Worm (Caenorhabditis elegans): ENCODE results near the gene K02D10.3.

The K02D10.3 gene

DNA sequence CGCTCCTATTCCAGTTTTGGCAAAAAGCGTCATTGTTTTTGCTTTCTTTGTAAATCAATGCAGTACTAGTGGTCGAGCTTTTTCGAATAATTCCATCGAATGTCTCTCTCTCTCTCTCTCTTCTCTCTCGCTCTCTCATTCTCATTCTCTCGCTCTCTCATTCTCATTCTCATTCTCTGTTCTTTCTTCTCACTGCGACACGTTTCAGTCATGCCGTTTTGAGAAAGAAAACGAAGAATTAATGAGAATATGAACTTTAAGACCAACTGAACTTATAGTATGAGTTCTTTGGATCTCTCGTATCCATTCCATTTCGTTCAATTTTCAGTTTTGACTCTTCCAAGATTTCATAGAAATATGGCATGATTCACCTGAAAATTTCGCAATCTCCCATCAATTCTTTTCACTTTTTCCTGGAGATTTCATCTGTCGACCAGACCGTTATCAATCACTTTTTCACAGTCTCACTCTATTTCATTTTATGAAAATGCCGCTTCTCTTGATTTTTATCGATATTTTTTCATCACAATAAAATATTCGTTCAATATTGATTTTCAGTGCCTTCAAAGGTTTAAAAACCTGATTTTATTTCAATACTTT is 777 bp upstream of the K02D10.3 start:
- TF ChIP-seq him-1 (tag; optimal IDR thresholded peaks at IDR 0.05) (no peak), W03F9.2 (tag; optimal IDR thresholded peaks at IDR 0.05) (no peak), dao-5 (tag; optimal IDR thresholded peaks at IDR 0.05) (no peak)

DNA sequence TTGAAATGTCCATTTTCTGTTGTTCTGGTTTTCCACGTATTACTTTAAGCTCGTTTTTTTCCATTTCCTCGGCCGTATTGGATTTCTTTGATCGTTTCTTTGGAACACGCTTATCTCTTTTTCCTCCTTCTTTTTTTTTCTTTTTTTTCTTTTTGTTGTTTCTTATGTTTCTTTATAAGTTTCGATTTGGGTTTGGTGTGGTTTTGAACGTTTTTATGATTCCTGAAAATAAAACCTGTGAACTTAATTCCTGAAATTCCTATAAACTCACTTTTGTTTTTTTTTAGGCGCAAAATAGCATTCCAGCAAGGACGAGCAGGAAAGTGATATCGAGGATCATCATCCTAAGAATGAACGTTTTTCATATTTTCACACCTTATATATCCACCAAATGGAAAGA is 589 bp downstream of the K02D10.3 start, which contains the start of gene K02D10.2:
K02D10.2 (minus strand) TSS at position 101 of the 400 bp plus-strand sequence.
- TF ChIP-seq dao-5 (tag; optimal IDR thresholded peaks at IDR 0.05) (no peak), him-1 (tag; optimal IDR thresholded peaks at IDR 0.05) (no peak), W03F9.2 (tag; optimal IDR thresholded peaks at IDR 0.05) (no peak)

DNA sequence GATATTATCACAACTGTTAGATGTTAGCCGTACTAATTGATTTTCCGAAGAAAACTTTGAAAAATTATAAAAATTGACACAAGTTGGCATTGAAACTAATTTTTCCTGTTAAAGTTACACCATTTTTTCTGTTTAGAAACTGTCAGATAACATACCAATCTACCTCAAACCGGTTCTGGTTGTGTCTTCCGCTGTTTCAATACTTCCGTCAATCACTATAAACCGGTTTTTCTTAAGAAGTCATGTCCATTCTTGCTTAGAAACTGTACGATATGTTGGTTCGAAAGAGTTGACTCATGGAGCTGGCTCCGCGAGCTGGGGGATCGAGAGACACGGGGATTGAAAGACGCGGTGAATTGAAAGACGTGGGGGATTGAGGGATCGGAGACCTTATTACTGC is 1.5 kb downstream of the K02D10.3 start:
- TF ChIP-seq dao-5 (tag; optimal IDR thresholded peaks at IDR 0.05) (no peak), W03F9.2 (tag; optimal IDR thresholded peaks at IDR 0.05) (no peak), him-1 (tag; optimal IDR thresholded peaks at IDR 0.05) (no peak)

DNA sequence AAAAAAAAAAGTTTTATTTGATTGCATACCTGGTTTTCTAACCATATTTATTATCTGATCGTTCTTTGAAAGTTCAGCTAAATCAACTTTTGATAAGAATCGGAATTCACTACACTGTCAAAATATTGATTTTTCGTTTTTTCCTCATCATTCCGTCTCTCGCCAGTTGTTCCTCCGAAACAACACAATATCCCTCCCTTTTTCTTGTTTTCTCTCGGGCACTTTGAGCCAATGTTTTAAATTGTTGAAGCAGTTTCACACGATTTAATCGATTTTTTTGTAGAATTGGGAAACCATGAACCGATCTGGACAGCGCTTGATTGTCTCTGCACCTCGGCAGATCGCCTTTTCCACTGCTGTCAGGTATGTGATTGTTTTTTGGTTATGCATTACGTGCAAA is 2.5 kb downstream of the K02D10.3 start, which contains the start of gene K02D10.1:
K02D10.1 (plus strand) TSS at position 284 of the 400 bp plus-strand sequence.
- TF ChIP-seq him-1 (tag; optimal IDR thresholded peaks at IDR 0.05) (no peak), W03F9.2 (tag; optimal IDR thresholded peaks at IDR 0.05) (no peak), dao-5 (tag; optimal IDR thresholded peaks at IDR 0.05) (no peak)

DNA sequence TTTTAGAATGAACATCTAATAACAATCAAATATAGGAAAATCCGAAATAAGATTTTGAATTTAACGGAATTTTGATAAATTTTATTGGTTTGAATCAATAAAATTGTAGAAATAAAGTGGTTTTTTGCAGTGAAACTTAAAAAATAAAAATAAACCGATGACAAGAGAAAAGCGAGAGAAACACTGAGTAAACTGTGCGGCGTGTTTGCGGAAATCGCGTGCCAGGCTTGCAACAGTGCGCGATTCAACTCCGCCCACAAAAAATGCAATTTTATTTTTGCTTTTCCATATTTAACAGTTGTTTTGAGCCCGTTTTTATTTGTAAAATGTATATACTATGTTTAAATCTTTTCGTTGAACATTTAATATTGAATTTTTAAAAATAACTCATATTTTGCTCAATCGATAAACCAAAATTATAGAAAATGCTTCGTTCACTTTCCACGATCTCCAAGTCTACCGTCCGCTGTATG is 3.8 kb downstream of the K02D10.3 start, which contains the start of gene mtss-1:
mtss-1 (plus strand) TSS at position 423 of the 473 bp plus-strand sequence.
- TF ChIP-seq him-1 (tag; optimal IDR thresholded peaks at IDR 0.05): peak; percentile 53
- TF ChIP-seq dao-5 (tag; optimal IDR thresholded peaks at IDR 0.05): peak; percentile 23
- TF ChIP-seq W03F9.2 (tag; optimal IDR thresholded peaks at IDR 0.05): peak; percentile 78

DNA sequence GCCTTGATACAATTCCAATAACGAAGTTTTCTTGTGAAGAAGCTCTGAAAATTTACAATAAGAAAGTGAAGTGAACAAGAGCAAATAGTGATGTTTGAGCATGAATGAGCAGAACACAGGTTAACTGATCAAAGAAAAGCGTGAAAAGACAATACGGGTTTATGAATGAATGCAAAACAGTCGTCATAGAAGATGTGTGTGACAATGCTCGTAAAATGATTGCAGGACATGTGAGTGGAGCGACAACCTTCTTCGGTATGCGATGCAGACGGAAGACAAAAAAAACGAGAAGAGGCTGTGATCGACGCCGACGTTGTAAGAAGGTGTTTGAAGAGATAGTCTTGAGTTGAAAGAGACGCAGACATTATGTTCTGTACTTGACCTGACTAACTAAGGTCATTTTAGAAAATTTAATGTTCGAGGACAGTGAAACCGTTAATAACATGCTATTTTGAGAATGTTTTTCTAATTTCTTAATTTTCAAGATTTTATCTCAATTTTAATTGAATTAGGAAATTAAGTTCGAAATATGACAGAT is 4.4 kb downstream of the K02D10.3 start, which contains the start of gene mig-22:
mig-22 (minus strand) TSS at position 51 of the 538 bp plus-strand sequence.
- TF ChIP-seq dao-5 (tag; optimal IDR thresholded peaks at IDR 0.05) (no peak), him-1 (tag; optimal IDR thresholded peaks at IDR 0.05) (no peak), W03F9.2 (tag; optimal IDR thresholded peaks at IDR 0.05) (no peak)

DNA sequence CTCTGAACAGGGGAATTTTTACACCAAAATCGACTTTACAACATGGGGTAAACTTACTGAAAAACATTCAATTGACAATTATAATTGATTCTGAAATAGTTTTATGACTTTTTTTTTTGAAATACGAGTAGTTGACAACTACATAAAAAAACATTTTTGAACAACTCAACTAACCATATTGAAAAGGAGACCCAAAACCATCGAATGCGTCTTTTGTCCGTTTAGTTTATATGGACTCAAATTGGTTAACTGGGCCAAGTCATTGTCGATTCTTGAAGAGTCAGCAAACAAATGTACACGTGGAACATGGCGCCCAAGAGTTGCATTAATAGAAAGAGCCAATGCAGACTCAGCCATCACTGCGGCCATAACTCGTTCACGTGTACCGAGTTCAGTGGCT is 5.3 kb downstream of the K02D10.3 start:
- TF ChIP-seq W03F9.2 (tag; optimal IDR thresholded peaks at IDR 0.05): no peak
- no peak for TF ChIP-seq dao-5 (tag; optimal IDR thresholded peaks at IDR 0.05)
- TF ChIP-seq him-1 (tag; optimal IDR thresholded peaks at IDR 0.05): no peak

DNA sequence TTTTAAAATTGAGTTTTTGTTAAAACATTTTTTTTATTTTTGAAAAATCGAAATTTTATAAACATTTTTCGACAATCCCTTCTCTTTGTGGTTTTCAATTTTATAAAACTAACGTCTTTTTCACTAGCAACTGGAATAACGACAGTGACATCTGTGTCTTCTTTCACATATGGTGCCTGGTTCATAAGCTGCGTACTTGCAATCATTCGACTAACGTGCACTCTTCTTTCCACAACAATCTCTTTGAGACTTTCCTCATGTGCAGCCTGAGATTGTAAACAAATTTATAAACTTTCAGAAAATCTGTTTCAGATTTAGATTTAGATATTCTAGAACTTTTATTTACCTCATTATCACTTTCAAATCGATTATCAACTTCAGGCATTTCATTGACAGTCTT is 6.7 kb downstream of the K02D10.3 start:
- TF ChIP-seq him-1 (tag; optimal IDR thresholded peaks at IDR 0.05): no peak
- no peak for TF ChIP-seq dao-5 (tag; optimal IDR thresholded peaks at IDR 0.05)
- no peak for TF ChIP-seq W03F9.2 (tag; optimal IDR thresholded peaks at IDR 0.05)

DNA sequence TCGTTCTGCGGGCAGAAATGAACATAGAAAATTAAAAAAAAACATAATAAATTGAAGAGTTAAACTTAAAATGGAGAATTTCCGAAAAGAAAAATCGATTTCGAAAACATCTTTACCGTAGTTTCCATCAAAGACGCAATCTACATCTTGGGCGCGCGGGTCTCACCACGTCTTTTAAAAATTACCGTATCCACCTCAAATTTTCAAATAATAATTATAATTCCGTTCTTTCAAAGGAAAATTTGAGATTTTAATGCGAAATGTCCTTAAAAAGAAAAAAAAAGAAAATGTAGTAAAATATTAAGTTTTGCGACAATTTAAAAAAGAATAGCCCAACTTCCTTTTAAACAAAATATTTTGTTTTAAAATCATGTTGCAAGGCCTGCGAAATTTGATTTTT is 8.6 kb downstream of the K02D10.3 start:
- TF ChIP-seq W03F9.2 (tag; optimal IDR thresholded peaks at IDR 0.05): no peak
- no peak for TF ChIP-seq him-1 (tag; optimal IDR thresholded peaks at IDR 0.05)
- TF ChIP-seq dao-5 (tag; optimal IDR thresholded peaks at IDR 0.05): no peak

DNA sequence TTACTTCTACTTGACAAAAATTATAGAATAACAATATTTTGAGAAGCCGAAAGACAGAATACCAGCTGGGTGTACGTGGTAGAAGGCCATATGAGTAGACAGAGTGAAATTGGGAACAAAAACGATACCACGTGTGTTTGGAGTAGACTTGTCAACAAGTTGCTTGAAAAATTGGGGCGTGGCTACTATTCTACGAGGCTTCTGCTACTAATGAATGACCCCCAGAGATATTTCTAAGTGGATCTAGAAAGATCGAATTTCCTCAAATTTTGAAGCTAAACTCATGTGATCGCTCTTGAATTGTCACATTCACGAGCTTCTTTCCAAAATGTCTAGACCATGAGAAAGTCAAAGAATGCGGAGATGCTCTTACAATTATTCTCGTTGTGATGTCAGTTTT is 9.7 kb downstream of the K02D10.3 start:
- TF ChIP-seq W03F9.2 (tag; optimal IDR thresholded peaks at IDR 0.05) (no peak), dao-5 (tag; optimal IDR thresholded peaks at IDR 0.05) (no peak), him-1 (tag; optimal IDR thresholded peaks at IDR 0.05) (no peak)

DNA sequence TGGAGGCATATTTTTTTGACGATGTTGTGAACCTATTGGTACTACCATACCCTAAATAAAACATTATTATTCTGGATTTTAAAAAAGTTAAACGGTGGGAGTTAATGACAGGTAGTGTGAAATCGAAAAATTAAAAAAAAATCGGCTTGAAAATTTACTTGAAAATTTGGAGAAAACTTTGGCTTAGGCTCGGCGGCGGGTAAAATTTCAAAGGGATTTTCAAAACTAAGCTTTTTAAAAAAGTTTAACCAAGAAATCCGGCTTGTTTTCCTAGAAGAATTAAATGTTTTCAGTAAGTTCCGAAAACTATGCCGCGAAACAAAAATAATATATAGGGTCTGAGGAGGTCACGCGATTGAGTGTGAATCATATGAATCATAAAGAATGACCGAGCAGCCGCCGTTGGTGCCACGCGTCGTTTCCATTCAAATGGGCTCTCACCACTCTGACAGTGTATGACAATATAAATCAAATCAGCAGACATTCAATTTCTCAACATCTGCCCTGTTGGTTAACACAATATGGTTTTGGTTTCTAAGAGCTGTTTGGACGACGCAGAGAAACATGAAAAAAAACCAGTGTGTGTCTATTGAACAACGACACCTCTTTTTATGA is 10.6 kb downstream of the K02D10.3 start, which contains the start of gene aak-1:
aak-1 (minus strand) TSS at position 51 of the 615 bp plus-strand sequence.
- TF ChIP-seq W03F9.2 (tag; optimal IDR thresholded peaks at IDR 0.05): no peak
- no peak for TF ChIP-seq him-1 (tag; optimal IDR thresholded peaks at IDR 0.05)
- TF ChIP-seq dao-5 (tag; optimal IDR thresholded peaks at IDR 0.05): no peak

DNA sequence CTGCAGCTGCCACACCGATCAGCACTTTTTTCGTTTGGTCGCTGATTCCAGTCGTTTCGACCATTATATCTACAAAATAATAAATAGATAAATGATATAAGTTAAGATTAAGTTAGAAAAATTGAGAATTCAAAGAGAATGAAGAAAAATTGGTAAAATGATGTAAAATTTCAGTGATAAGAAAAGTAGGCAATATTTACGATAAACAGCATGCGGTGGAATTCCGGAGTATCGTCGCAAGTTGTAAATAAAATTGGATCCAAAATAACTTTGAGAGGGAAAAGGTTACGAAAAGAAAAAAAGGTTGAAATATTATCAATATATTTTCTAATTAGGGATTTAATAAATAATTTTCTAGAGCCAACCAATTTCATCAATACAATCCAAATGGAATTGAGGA is 17.1 kb downstream of the K02D10.3 start, which contains the start of gene tomm-70:
tomm-70 (minus strand) TSS at position 69 of the 400 bp plus-strand sequence.
- TF ChIP-seq him-1 (tag; optimal IDR thresholded peaks at IDR 0.05) (no peak), W03F9.2 (tag; optimal IDR thresholded peaks at IDR 0.05) (no peak), dao-5 (tag; optimal IDR thresholded peaks at IDR 0.05) (no peak)

DNA sequence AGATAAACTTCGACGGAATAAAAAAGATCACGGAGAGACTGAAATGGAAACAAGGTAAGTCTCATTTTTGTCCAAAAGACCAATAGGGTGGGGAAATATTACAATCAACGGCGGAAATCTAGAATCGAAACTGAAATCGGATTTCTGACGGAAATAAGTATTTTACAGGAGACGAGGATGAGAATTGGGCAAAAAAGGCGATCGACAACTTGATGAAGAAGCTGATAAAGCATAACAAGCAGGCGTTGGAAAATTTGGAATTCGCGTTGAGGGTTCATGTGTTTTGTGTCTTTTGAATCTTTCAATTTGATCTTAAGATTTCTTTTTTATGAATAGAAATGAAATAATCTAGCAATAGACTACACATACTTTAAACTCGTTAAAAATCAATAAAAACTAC is 21.1 kb downstream of the K02D10.3 start, which contains the start of gene ugtp-1:
ugtp-1 (minus strand) TSS at position 101 of the 400 bp plus-strand sequence.
- no peak for TF ChIP-seq him-1 (tag; optimal IDR thresholded peaks at IDR 0.05)
- no peak for TF ChIP-seq W03F9.2 (tag; optimal IDR thresholded peaks at IDR 0.05)
- no peak for TF ChIP-seq dao-5 (tag; optimal IDR thresholded peaks at IDR 0.05)

DNA sequence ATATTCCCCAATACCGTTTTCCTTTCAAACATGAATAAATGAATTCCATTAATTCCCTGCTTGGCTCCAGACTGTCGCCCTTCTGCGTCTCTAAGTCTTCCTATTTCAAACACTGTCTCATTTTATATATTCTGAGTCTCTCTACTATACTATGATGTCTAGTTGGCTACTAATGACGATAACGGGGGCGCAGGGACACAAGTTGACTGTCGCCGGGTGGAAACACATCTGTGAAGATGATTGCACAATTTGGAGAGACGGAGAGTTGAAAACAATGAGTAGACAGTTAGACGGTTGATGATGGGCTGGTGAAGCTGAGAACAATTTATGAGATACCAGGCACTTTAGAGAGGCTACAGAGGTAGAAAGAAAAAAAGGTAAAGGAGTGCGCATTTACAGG is 22.3 kb downstream of the K02D10.3 start, which contains the start of gene sma-2:
sma-2 (plus strand) TSS at position 194 of the 400 bp plus-strand sequence.
- TF ChIP-seq W03F9.2 (tag; optimal IDR thresholded peaks at IDR 0.05) (no peak), him-1 (tag; optimal IDR thresholded peaks at IDR 0.05) (no peak), dao-5 (tag; optimal IDR thresholded peaks at IDR 0.05) (no peak)

Measured in whole organism, L4/young adult.